Worm (Caenorhabditis elegans) whole organism, young adult: Measurements from ENCODE around the gene col-68.

ENCODE experiments used
- B0019.2 ChIP-seq: fragments of 200-800 bp; sonication (Bioruptor generic); conservative IDR thresholded peaks from 2 replicates; pipeline ENCODE4 v1.3.6; 2022; ENCODE audit warnings: missing genetic modification reagents, missing genetic modification characterization, missing compliant biosample characterization
- B0035.1 ChIP-seq: sonication (generic microtip); optimal IDR thresholded peaks from 2 replicates; lab custom pipeline; 2016; ENCODE audit warnings: missing genetic modification characterization, mild to moderate bottlenecking, missing compliant biosample characterization, missing genotype, missing genetic modification reagents
- B0261.1 ChIP-seq: sonication (generic microtip); optimal IDR thresholded peaks from 2 replicates; lab custom pipeline; 2016; ENCODE audit warnings: mild to moderate bottlenecking, missing genetic modification characterization, moderate library complexity, missing compliant biosample characterization
- C06A6.2 ChIP-seq: fragments of 200-800 bp; sonication (Bioruptor generic); conservative IDR thresholded peaks from 2 replicates; pipeline ENCODE4 v1.3.6; 2022; ENCODE audit warnings: missing genetic modification characterization, missing compliant biosample characterization
- F37B4.10 ChIP-seq: fragments of 200-800 bp; sonication (Bioruptor generic); IDR thresholded peaks from 2 replicates; pipeline ENCODE4 v1.3.6; 2022; ENCODE audit warnings: missing genetic modification characterization, missing compliant biosample characterization
- F39B2.1 ChIP-seq: fragments of 200-800 bp; sonication (Bioruptor generic); IDR thresholded peaks from 2 replicates; pipeline ENCODE4 v1.3.6; 2022; ENCODE audit warnings: missing genetic modification reagents, missing genetic modification characterization, missing compliant biosample characterization
- F49E8.2 ChIP-seq: sonication (generic microtip); optimal IDR thresholded peaks from 3 replicates; lab custom pipeline; 2017; ENCODE audit warnings: missing genetic modification characterization, mild to moderate bottlenecking, missing compliant biosample characterization, antibody characterized with exemption, moderate library complexity; ENCODE audit not compliant: insufficient read depth
- F55B11.4 ChIP-seq: sonication (generic microtip); optimal IDR thresholded peaks from 2 replicates; lab custom pipeline; 2016; ENCODE audit warnings: missing compliant biosample characterization, missing genetic modification characterization, borderline replicate concordance; ENCODE audit not compliant: insufficient read depth
- Y79H2A.3 ChIP-seq: fragments of 200-800 bp; sonication (Bioruptor generic); conservative IDR thresholded peaks from 2 replicates; pipeline ENCODE4 v1.3.6; 2022; ENCODE audit warnings: missing genetic modification reagents, missing genetic modification characterization, missing compliant biosample characterization
- akir-1 ChIP-seq: fragments of 200-800 bp; sonication (Bioruptor generic); optimal IDR thresholded peaks from 2 replicates; lab custom pipeline; 2018; ENCODE audit warnings: mild to moderate bottlenecking, missing genetic modification characterization, moderate library complexity, missing compliant biosample characterization
- attf-6 ChIP-seq: fragments of 200-800 bp; sonication (Bioruptor generic); IDR thresholded peaks from 2 replicates; pipeline ENCODE4 v1.3.6; 2022; ENCODE audit warnings: missing genetic modification reagents, missing genetic modification characterization, missing compliant biosample characterization
- bed-2 ChIP-seq: fragments of 200-800 bp; sonication (Bioruptor generic); IDR thresholded peaks from 2 replicates; pipeline ENCODE4 v1.3.6; 2022; ENCODE audit warnings: missing genetic modification reagents, missing genetic modification characterization, missing compliant biosample characterization
- ceh-79 ChIP-seq: sonication (generic microtip); optimal IDR thresholded peaks from 2 replicates; lab custom pipeline; 2017; ENCODE audit warnings: mild to moderate bottlenecking, missing genetic modification characterization, missing compliant biosample characterization
- chd-7 ChIP-seq: sonication (generic microtip); optimal IDR thresholded peaks from 2 replicates; lab custom pipeline; 2016; ENCODE audit warnings: mild to moderate bottlenecking, missing genetic modification characterization, moderate library complexity, missing compliant biosample characterization
- dox-1 ChIP-seq: fragments of 200-800 bp; sonication (Bioruptor generic); IDR thresholded peaks from 2 replicates; pipeline ENCODE4 v1.3.6; 2022; ENCODE audit warnings: missing genetic modification reagents, missing genetic modification characterization, missing compliant biosample characterization
- him-1 ChIP-seq: sonication (generic microtip); optimal IDR thresholded peaks from 2 replicates; lab custom pipeline; 2016; ENCODE audit warnings: missing genotype, missing genetic modification reagents, missing genetic modification characterization, missing compliant biosample characterization
- hmg-20 ChIP-seq: fragments of 200-800 bp; sonication (Bioruptor generic); IDR thresholded peaks from 2 replicates; pipeline ENCODE4 v1.3.6; 2022; ENCODE audit warnings: missing genetic modification reagents, missing genetic modification characterization, missing compliant biosample characterization
- lag-1 ChIP-seq: fragments of 200-800 bp; sonication (Bioruptor generic); IDR thresholded peaks from 2 replicates; pipeline ENCODE4 v1.3.6; 2022; ENCODE audit warnings: missing genetic modification reagents, missing genetic modification characterization, missing compliant biosample characterization
- lsy-27 ChIP-seq: sonication (generic microtip); optimal IDR thresholded peaks from 2 replicates; lab custom pipeline; 2017; ENCODE audit warnings: missing genetic modification characterization, mild to moderate bottlenecking, missing compliant biosample characterization, antibody characterized with exemption, missing genotype, borderline replicate concordance; ENCODE audit not compliant: insufficient read depth
- nfyb-1 ChIP-seq: fragments of 200-800 bp; sonication (Bioruptor generic); IDR thresholded peaks from 2 replicates; pipeline ENCODE4 v1.3.6; 2022; ENCODE audit warnings: missing genetic modification reagents, missing genetic modification characterization, missing compliant biosample characterization
- nhr-80 ChIP-seq: sonication (generic microtip); optimal IDR thresholded peaks from 2 replicates; lab custom pipeline; 2016; ENCODE audit warnings: missing genetic modification characterization, missing compliant biosample characterization
- pha-4 ChIP-seq: fragments of 150-350 bp; sonication (generic microtip); optimal IDR thresholded peaks from 2 replicates; lab custom pipeline; 2014; ENCODE audit warnings: missing biosample characterization, missing genetic modification reagents, missing genetic modification characterization
- sdz-38 ChIP-seq: sonication (generic microtip); optimal IDR thresholded peaks from 2 replicates; lab custom pipeline; 2016; ENCODE audit warnings: missing genotype, missing genetic modification characterization, missing compliant biosample characterization
- sea-2 ChIP-seq: fragments of 200-800 bp; sonication (Bioruptor generic); IDR thresholded peaks from 2 replicates; pipeline ENCODE4 v1.3.6; 2022; ENCODE audit warnings: missing genetic modification characterization, missing compliant biosample characterization
- snpc-1.3 ChIP-seq: sonication (generic microtip); optimal IDR thresholded peaks from 2 replicates; lab custom pipeline; 2017; ENCODE audit warnings: missing genetic modification characterization, mild to moderate bottlenecking, missing compliant biosample characterization, antibody characterized with exemption, moderate library complexity, missing genotype, missing genetic modification reagents; ENCODE audit not compliant: insufficient read depth
- snpc-4 ChIP-seq, 5 experiments: fragments of 150-350 bp in 1 of 5; sonication (generic microtip) in 4 of 5; optimal IDR thresholded peaks; 2 replicates each; lab custom pipeline; 2014 to 2018; ENCODE audit warnings: missing genetic modification characterization in 5 of 5, missing biosample characterization in 3 of 5, antibody characterized with exemption in 2 of 5, mild to moderate bottlenecking in 2 of 5, missing compliant biosample characterization in 2 of 5, missing genotype in 2 of 5, moderate library complexity in 2 of 5, missing genetic modification reagents in 1 of 5
- tbx-9 ChIP-seq: sonication (generic microtip); optimal IDR thresholded peaks from 2 replicates; lab custom pipeline; 2016; ENCODE audit warnings: borderline replicate concordance, missing genetic modification characterization, inconsistent platforms, missing compliant biosample characterization
- unc-130 ChIP-seq: sonication (generic microtip); optimal IDR thresholded peaks from 2 replicates; lab custom pipeline; 2016; ENCODE audit warnings: missing genetic modification reagents, missing genetic modification characterization, missing compliant biosample characterization
- ztf-18 ChIP-seq: sonication (generic microtip); optimal IDR thresholded peaks from 2 replicates; lab custom pipeline; 2016; ENCODE audit warnings: missing genotype, mild to moderate bottlenecking, missing genetic modification characterization, missing compliant biosample characterization
- ztf-3 ChIP-seq: fragments of 200-800 bp; sonication (Bioruptor generic); optimal IDR thresholded peaks from 2 replicates; lab custom pipeline; 2018; ENCODE audit warnings: mild to moderate bottlenecking, missing genetic modification characterization, missing compliant biosample characterization

Gene col-68

ce11 chrII:68757-69156, 35.6 kb upstream of the col-68 start:
- TF ChIP-seq B0019.2 (GFP tag; lab: Robert Waterston, UW) = no peak
- no peak for TF ChIP-seq snpc-1.3 (tag; lab: Kevin White, UChicago)
- no peak for TF ChIP-seq nfyb-1 (GFP tag; lab: Robert Waterston, UW)
- TF ChIP-seq F39B2.1 (GFP tag; lab: Robert Waterston, UW) = no peak
- no peak for TF ChIP-seq lsy-27

ce11 chrII:69354-69753, 35.0 kb upstream of the col-68 start, which contains the start of gene egl-26:
Gene egl-26, plus strand, starts transcription at chrII:69654.
- TF ChIP-seq ztf-3 (GFP tag; lab: Kevin White, UChicago) (no peak), attf-6 (GFP tag; lab: Robert Waterston, UW) (no peak), F37B4.10 (GFP tag; lab: Robert Waterston, UW) (no peak), F55B11.4 (no peak), ceh-79 (tag; lab: Kevin White, UChicago) (no peak)
- TF ChIP-seq, all 124 proteins: peak for 0

- TF ChIP-seq snpc-1.3 (tag; lab: Kevin White, UChicago) = no peak
- no peak for TF ChIP-seq snpc-4 (GFP tag; optimal IDR thresholded peaks at IDR 0.05; lab: Kevin White, UChicago)
- TF ChIP-seq snpc-4 (tag; optimal IDR thresholded peaks at IDR 0.05; lab: Kevin White, UChicago) = no peak
- no peak for TF ChIP-seq bed-2
- no peak for TF ChIP-seq sdz-38 (tag; lab: Kevin White, UChicago)
These were observed 31.0 kb upstream of the col-68 start for ce11 chrII:73329-73728.

- TF ChIP-seq him-1 (tag; lab: Kevin White, UChicago) = no peak
- TF ChIP-seq pha-4 = no peak
- TF ChIP-seq unc-130 (GFP tag; lab: Kevin White, UChicago) = no peak
- no peak for TF ChIP-seq sea-2 (GFP tag; lab: Robert Waterston, UW)
- TF ChIP-seq B0035.1 (tag; lab: Kevin White, UChicago) = no peak
- no peak for TF ChIP-seq Y79H2A.3 (GFP tag; lab: Robert Waterston, UW)
- TF ChIP-seq tbx-9 (tag; lab: Kevin White, UChicago) = no peak
- no peak for TF ChIP-seq lag-1 (GFP tag; lab: Robert Waterston, UW)
- no peak for TF ChIP-seq ztf-18 (tag; lab: Kevin White, UChicago)
- TF ChIP-seq F49E8.2 (tag; lab: Kevin White, UChicago) = no peak
- TF ChIP-seq, all 124 proteins: peak for 0
These were observed 30.4 kb upstream of the col-68 start for ce11 chrII:73892-74291.

ce11 chrII:75831-76230, 28.5 kb upstream of the col-68 start:
- TF ChIP-seq hmg-20 (no peak), B0261.1 (no peak), akir-1 (no peak), dox-1 (no peak), F49E8.2 (tag; lab: Kevin White, UChicago) (no peak), C06A6.2 (no peak), pha-4 (no peak)

- TF ChIP-seq chd-7 (no peak), dox-1 (0 out of 2 replicates have a peak, but pooled peaks have one; percentile 22), nhr-80 (tag; lab: Kevin White, UChicago) (peak; percentile 82)
- TF ChIP-seq, all 124 proteins: peak for 2
These were observed 27.7 kb upstream of the col-68 start for ce11 chrII:76662-77061.
